Fruit fly (Drosophila melanogaster): Measurements from ENCODE around the gene CG33995.

DNA sequence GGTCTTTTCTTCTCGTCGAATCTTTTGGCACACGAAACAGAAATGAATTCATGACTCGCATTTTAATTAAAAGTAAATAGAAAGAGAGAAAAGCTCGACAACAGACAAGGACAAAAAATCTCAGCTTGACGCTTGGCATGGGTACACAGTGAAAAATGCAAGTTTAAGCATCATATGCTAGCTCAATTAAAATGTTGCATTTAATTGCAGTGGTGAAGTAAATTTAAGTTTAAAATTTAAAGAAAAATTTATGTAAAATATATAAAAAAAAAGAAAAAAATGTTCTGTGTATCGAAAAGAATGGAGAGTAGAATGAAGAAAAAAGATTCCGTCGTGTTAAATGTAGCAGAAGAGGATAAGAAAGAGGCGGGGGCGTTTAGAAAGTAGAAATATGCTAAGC, 42.5 kb downstream of the CG33995 start:
- TF ChIP-seq dl (GFP tag; optimal IDR thresholded peaks at IDR 0.05; ENCODE audit: insufficient read depth in 1 of 2, partially characterized antibody in 2 of 2) (no peak), h (GFP tag; optimal IDR thresholded peaks at IDR 0.05) (peak; percentile 35), N (GFP tag; optimal IDR thresholded peaks at IDR 0.05) (no peak), brk (GFP tag; optimal IDR thresholded peaks at IDR 0.05) (no peak), psq (GFP tag; optimal IDR thresholded peaks at IDR 0.05) (peak; percentile 42)
